Worm (Caenorhabditis elegans) whole organism, dauer: ENCODE data around the gene dpf-1.

Source experiments
- unc-62 ChIP-seq: sonication (generic microtip); optimal IDR thresholded peaks from 2 replicates; lab custom pipeline; 2017; ENCODE audit warnings: missing biosample characterization, missing genetic modification reagents, missing genetic modification characterization

The dpf-1 gene

ce11 chrV:15471029-15471428, at the start of gene dpf-1:
dpf-1 (plus strand) TSS chrV:15471329.
- TF ChIP-seq unc-62, result no peak

ce11 chrV:15423601-15424000, 47.5 kb upstream of the dpf-1 start, which contains the start of gene fbxa-104:
fbxa-104 (minus strand) TSS chrV:15423683.
- no peak for TF ChIP-seq unc-62

- TF ChIP-seq unc-62, result no peak
These were observed 45.6 kb upstream of the dpf-1 start, which contains the start of gene Y36E3A.2 for ce11 chrV:15425368-15426091. Y36E3A.2 (plus strand) TSS chrV:15426041.

- TF ChIP-seq unc-62, result no peak
These were observed 44.2 kb upstream of the dpf-1 start, which contains the start of gene fbxa-209 for ce11 chrV:15426944-15427343. fbxa-209 (minus strand) TSS chrV:15427044.

- no peak for TF ChIP-seq unc-62
These were observed 39.6 kb upstream of the dpf-1 start for ce11 chrV:15431322-15432052.

ce11 chrV:15432457-15432856, 38.7 kb upstream of the dpf-1 start, which contains the start of gene T26H5.8:
T26H5.8 (minus strand) TSS chrV:15432726.
- TF ChIP-seq unc-62, result no peak

ce11 chrV:15434647-15435046, 36.5 kb upstream of the dpf-1 start:
- TF ChIP-seq unc-62, result no peak

- TF ChIP-seq unc-62, result no peak
These were observed 35.0 kb upstream of the dpf-1 start for ce11 chrV:15436133-15436532.

ce11 chrV:15442384-15442783, 28.7 kb upstream of the dpf-1 start:
- no peak for TF ChIP-seq unc-62

- TF ChIP-seq unc-62, result no peak
These were observed 27.4 kb upstream of the dpf-1 start, which contains the start of gene T26H5.10 for ce11 chrV:15443708-15444107. T26H5.10 (minus strand) TSS chrV:15443808.

- no peak for TF ChIP-seq unc-62
These were observed 26.9 kb upstream of the dpf-1 start, which contains the start of gene T26H5.11 for ce11 chrV:15444188-15444587. T26H5.11 (minus strand) TSS chrV:15444288.

ce11 chrV:15444615-15445014, 26.5 kb upstream of the dpf-1 start, which contains the start of gene T26H5.9:
T26H5.9 (plus strand) TSS chrV:15444916.
- TF ChIP-seq unc-62, result no peak

- TF ChIP-seq unc-62, result no peak
These were observed 25.7 kb upstream of the dpf-1 start, which contains the start of gene srh-239 for ce11 chrV:15445437-15445836. srh-239 (plus strand) TSS chrV:15445737.

ce11 chrV:15448408-15448807, 22.7 kb upstream of the dpf-1 start, which contains the start of gene T26H5.4:
T26H5.4 (minus strand) TSS chrV:15448701.
- no peak for TF ChIP-seq unc-62

ce11 chrV:15448865-15449264, 22.3 kb upstream of the dpf-1 start, which contains the start of gene T26H5.14:
T26H5.14 (plus strand) TSS chrV:15449165.
- TF ChIP-seq unc-62, result no peak

ce11 chrV:15451421-15451820, 19.7 kb upstream of the dpf-1 start, which contains the start of gene srw-33:
srw-33 (minus strand) TSS chrV:15451521.
- TF ChIP-seq unc-62, result no peak

ce11 chrV:15454322-15454721, 16.8 kb upstream of the dpf-1 start:
- no peak for TF ChIP-seq unc-62
